Worm (Caenorhabditis elegans): ENCODE measurements around the gene nhr-34.

Gene nhr-34

DNA sequence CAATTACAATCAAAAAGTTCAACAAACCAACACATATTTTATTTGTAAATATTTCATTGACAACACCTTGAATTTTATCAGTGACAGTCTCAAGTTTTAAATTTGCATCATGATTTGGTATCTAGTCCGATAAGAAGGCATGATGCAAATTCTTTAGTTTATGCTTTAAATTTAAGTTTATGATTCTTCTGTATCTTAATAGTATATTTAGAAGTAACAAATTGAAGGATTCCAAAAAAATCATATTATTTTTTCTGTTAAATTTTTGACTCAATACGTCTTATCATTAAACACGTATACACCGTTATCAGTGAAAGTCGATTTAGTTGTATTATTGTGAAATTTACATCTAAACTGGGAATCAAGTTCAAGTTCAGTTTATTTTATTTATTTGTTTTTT lies 24.2 kb downstream of the nhr-34 start, which contains the start of gene chca-1 (continued):
- TF ChIP-seq ctbp-1 (GFP tag; IDR thresholded peaks at IDR 0.05) (no peak), mes-2 (tag; optimal IDR thresholded peaks at IDR 0.05; ENCODE audit: poor library complexity, severe bottlenecking) (no peak), nhr-25 (tag; optimal IDR thresholded peaks at IDR 0.05; ENCODE audit: borderline replicate concordance, insufficient read depth) (no peak)

- TF ChIP-seq ces-1 (GFP tag; optimal IDR thresholded peaks at IDR 0.05) = no peak
- TF ChIP-seq unc-39 (tag; optimal IDR thresholded peaks at IDR 0.05) = no peak
- TF ChIP-seq mes-2 (tag; optimal IDR thresholded peaks at IDR 0.05; ENCODE audit: poor library complexity, severe bottlenecking) = no peak
- TF ChIP-seq nhr-6 (tag; optimal IDR thresholded peaks at IDR 0.05) = no peak
- no peak for TF ChIP-seq mxl-2 (GFP tag; conservative IDR thresholded peaks at IDR 0.05)
- no peak for TF ChIP-seq nhr-25 (tag; optimal IDR thresholded peaks at IDR 0.05; ENCODE audit: borderline replicate concordance, insufficient read depth)
Observed at ce11 chrIV:9648682-9649081, 26.8 kb downstream of the nhr-34 start, which contains the start of gene srm-3. TSS of gene srm-3 (plus strand) at chrIV:9648982.

DNA sequence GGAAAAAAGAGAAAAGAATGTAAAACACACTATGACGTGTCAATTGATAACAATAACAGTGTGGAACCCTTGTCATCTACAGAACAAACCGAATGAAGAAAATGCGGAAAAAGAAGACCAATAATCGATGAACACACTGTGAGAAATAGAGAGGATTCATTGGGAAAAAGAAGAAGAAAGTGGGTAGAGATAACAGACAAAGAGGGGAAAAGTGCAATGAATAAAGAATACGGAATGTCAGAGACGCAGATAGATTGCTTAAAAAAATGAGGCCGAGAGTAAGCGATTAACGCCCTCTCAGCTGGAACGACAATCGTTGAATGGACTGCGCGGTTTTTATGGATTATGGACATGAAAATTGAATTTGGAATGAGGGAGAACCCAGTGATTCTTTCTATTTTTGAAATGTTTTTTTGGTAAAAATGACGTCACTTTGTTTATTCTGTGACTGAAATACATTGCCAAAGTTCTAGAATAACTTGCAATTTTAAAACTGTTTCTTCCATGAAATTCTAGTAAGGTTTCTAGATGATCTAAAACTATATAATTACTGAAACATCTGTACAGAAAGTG lies 27.6 kb downstream of the nhr-34 start, which contains the start of gene amph-1:
TSS of gene amph-1 (minus strand) at position 85 of the 573 bp plus-strand sequence.
- TF ChIP-seq unc-62 (GFP tag; optimal IDR thresholded peaks at IDR 0.05 in 1 of 2) (peak in 1 of 2 experiments; percentile 76), unc-62 (tag; optimal IDR thresholded peaks at IDR 0.05) (no peak), lin-15B (tag; optimal IDR thresholded peaks at IDR 0.05) (no peak), hlh-11 (tag; optimal IDR thresholded peaks at IDR 0.05) (peak; percentile 73), lin-29 (GFP tag; IDR thresholded peaks at IDR 0.05) (no peak), cey-2 (tag; optimal IDR thresholded peaks at IDR 0.05; ENCODE audit: borderline replicate concordance, insufficient read depth) (peak; percentile 41), hmg-1.1 (GFP tag; IDR thresholded peaks at IDR 0.05) (peak; percentile 44; the same call in 1 of the 2 replicates), nhr-11 (tag; optimal IDR thresholded peaks at IDR 0.05) (peak; percentile 11), unc-39 (tag; optimal IDR thresholded peaks at IDR 0.05) (no peak), mxl-3 (GFP tag; optimal IDR thresholded peaks at IDR 0.05) (peak; percentile 12), hlh-30 (tag; optimal IDR thresholded peaks at IDR 0.05; ENCODE audit: insufficient read depth) (peak; percentile 28), F10B5.3 (tag; optimal IDR thresholded peaks at IDR 0.05) (no peak), nhr-28 (tag; optimal IDR thresholded peaks at IDR 0.05) (peak; percentile 56), madf-9 (GFP tag; conservative IDR thresholded peaks at IDR 0.05) (0 out of 2 replicates have a peak, but pooled peaks have one; percentile 6), daf-19 (GFP tag; conservative IDR thresholded peaks at IDR 0.05) (no peak), dve-1 (tag; optimal IDR thresholded peaks at IDR 0.05; ENCODE audit: insufficient read depth) (peak; percentile 66), mep-1 (tag; optimal IDR thresholded peaks at IDR 0.05) (peak; percentile 35), daf-16 (GFP tag; optimal IDR thresholded peaks at IDR 0.05) (no peak), daf-16 (tag; optimal IDR thresholded peaks at IDR 0.05) (peak; percentile 19), lsy-2 (tag; optimal IDR thresholded peaks at IDR 0.05) (peak in 1 of 2 experiments; percentile 27)

- no peak for TF ChIP-seq lin-13 (GFP tag; optimal IDR thresholded peaks at IDR 0.05)
- TF ChIP-seq nhr-42 (GFP tag; IDR thresholded peaks at IDR 0.05) = no peak
- no peak for TF ChIP-seq F44E2.7 (GFP tag; IDR thresholded peaks at IDR 0.05)
- TF ChIP-seq ztf-11 (tag; optimal IDR thresholded peaks at IDR 0.05) = no peak
- TF ChIP-seq daf-12 (tag; optimal IDR thresholded peaks at IDR 0.05) = no peak
- TF ChIP-seq ctbp-1 (GFP tag; IDR thresholded peaks at IDR 0.05) = no peak
- no peak for TF ChIP-seq ZK546.5 (tag; optimal IDR thresholded peaks at IDR 0.05)
- TF ChIP-seq hif-1 (tag; optimal IDR thresholded peaks at IDR 0.05) = no peak
- TF ChIP-seq zfp-3 (GFP tag; conservative IDR thresholded peaks at IDR 0.05) = no peak
Observed at ce11 chrIV:9643188-9643587, 32.3 kb downstream of the nhr-34 start, which contains the start of gene degl-2. TSS of gene degl-2 (plus strand) at chrIV:9643488.

Measured in whole organism, L4 larva.